Worm (Caenorhabditis elegans) whole organism, late embryonic: ENCODE data around the gene K06H6.2.

ENCODE experiments used
- K09A11.1 ChIP-seq: sonication (generic microtip); optimal IDR thresholded peaks from 2 replicates; lab custom pipeline; 2017; ENCODE audit warnings: antibody characterized with exemption, mild to moderate bottlenecking, missing genetic modification characterization, missing compliant biosample characterization; ENCODE audit not compliant: insufficient read depth
- T23F11.4 ChIP-seq: fragments of 200-800 bp; sonication (Bioruptor generic); optimal IDR thresholded peaks from 2 replicates; lab custom pipeline; 2018; ENCODE audit warnings: mild to moderate bottlenecking, missing genetic modification characterization, missing compliant biosample characterization
- Y22D7AL.16 ChIP-seq: sonication (generic microtip); optimal IDR thresholded peaks from 2 replicates; lab custom pipeline; 2016; ENCODE audit warnings: missing genetic modification characterization, missing compliant biosample characterization
- ahr-1 ChIP-seq: sonication (generic microtip); optimal IDR thresholded peaks from 2 replicates; lab custom pipeline; 2016; ENCODE audit warnings: missing genetic modification characterization, missing compliant biosample characterization
- ceh-18 ChIP-seq: sonication (generic microtip); optimal IDR thresholded peaks from 2 replicates; lab custom pipeline; 2016; ENCODE audit warnings: missing genetic modification characterization, missing compliant biosample characterization
- ceh-19 ChIP-seq: fragments of 200-800 bp; sonication (Bioruptor generic); optimal IDR thresholded peaks from 2 replicates; lab custom pipeline; 2018; ENCODE audit warnings: mild to moderate bottlenecking, missing genetic modification characterization, missing compliant biosample characterization
- ceh-22 ChIP-seq: sonication (generic microtip); optimal IDR thresholded peaks from 2 replicates; lab custom pipeline; 2017; ENCODE audit warnings: missing biosample characterization, missing genetic modification characterization
- ceh-9 ChIP-seq: sonication (generic microtip); optimal IDR thresholded peaks from 2 replicates; lab custom pipeline; 2016; ENCODE audit warnings: mild to moderate bottlenecking, missing genetic modification characterization, inconsistent platforms, missing compliant biosample characterization
- che-1 ChIP-seq: sonication (generic microtip); optimal IDR thresholded peaks from 2 replicates; lab custom pipeline; 2016; ENCODE audit warnings: mild to moderate bottlenecking, missing genetic modification characterization, missing compliant biosample characterization
- dve-1 ChIP-seq: sonication (generic microtip); optimal IDR thresholded peaks from 2 replicates; lab custom pipeline; 2017; ENCODE audit warnings: antibody characterized with exemption, mild to moderate bottlenecking, missing genetic modification characterization, missing compliant biosample characterization
- elt-4 ChIP-seq: sonication (generic microtip); optimal IDR thresholded peaks from 2 replicates; lab custom pipeline; 2016; ENCODE audit warnings: missing genetic modification characterization, missing compliant biosample characterization
- ets-4 ChIP-seq: sonication (generic microtip); optimal IDR thresholded peaks from 2 replicates; lab custom pipeline; 2016; ENCODE audit warnings: missing genetic modification characterization, missing compliant biosample characterization
- eyg-1 ChIP-seq: sonication (generic microtip); optimal IDR thresholded peaks from 2 replicates; lab custom pipeline; 2016; ENCODE audit warnings: missing genotype, missing genetic modification characterization, missing compliant biosample characterization
- fax-1 ChIP-seq: sonication (generic microtip); optimal IDR thresholded peaks from 2 replicates; lab custom pipeline; 2016; ENCODE audit warnings: missing genotype, missing genetic modification characterization, missing compliant biosample characterization
- gmeb-2 ChIP-seq: sonication (generic microtip); optimal IDR thresholded peaks from 2 replicates; lab custom pipeline; 2016; ENCODE audit warnings: missing genetic modification characterization, inconsistent platforms, missing compliant biosample characterization
- hlh-30 ChIP-seq: sonication (generic microtip); optimal IDR thresholded peaks from 2 replicates; lab custom pipeline; 2017; ENCODE audit warnings: antibody characterized with exemption, missing genetic modification characterization, missing compliant biosample characterization; ENCODE audit not compliant: insufficient read depth
- hlh-6 ChIP-seq: sonication (generic microtip); optimal IDR thresholded peaks from 2 replicates; lab custom pipeline; 2016; ENCODE audit warnings: missing genotype, missing genetic modification characterization, missing compliant biosample characterization
- hlh-8 ChIP-seq: sonication (generic microtip); optimal IDR thresholded peaks from 2 replicates; lab custom pipeline; 2016; ENCODE audit warnings: missing genotype, missing genetic modification characterization, missing compliant biosample characterization
- lim-6 ChIP-seq: sonication (generic microtip); optimal IDR thresholded peaks from 2 replicates; lab custom pipeline; 2016; ENCODE audit warnings: missing genetic modification characterization, missing compliant biosample characterization
- nhr-11 ChIP-seq: fragments of 150-350 bp; optimal IDR thresholded peaks from 2 replicates; lab custom pipeline; 2014; ENCODE audit warnings: missing biosample characterization, missing genetic modification characterization
- pha-4 ChIP-seq: fragments of 150-350 bp; optimal IDR thresholded peaks from 2 replicates; lab custom pipeline; 2018; ENCODE audit warnings: missing biosample characterization, missing genetic modification reagents, missing genetic modification characterization
- pqm-1 ChIP-seq: sonication (generic microtip); optimal IDR thresholded peaks from 2 replicates; lab custom pipeline; 2016; ENCODE audit warnings: missing genetic modification characterization, missing compliant biosample characterization
- pros-1 ChIP-seq: fragments of 150-350 bp; optimal IDR thresholded peaks from 2 replicates; lab custom pipeline; 2014; ENCODE audit warnings: missing biosample characterization, missing genetic modification reagents, missing genetic modification characterization
- sox-2 ChIP-seq: fragments of 200-800 bp; sonication (Bioruptor generic); IDR thresholded peaks from 2 replicates; pipeline ENCODE4 v1.3.6; 2022; ENCODE audit warnings: missing genetic modification reagents, missing genetic modification characterization, missing compliant biosample characterization
- syd-9 ChIP-seq: sonication (generic microtip); optimal IDR thresholded peaks from 2 replicates; lab custom pipeline; 2016; ENCODE audit warnings: mild to moderate bottlenecking, missing genetic modification characterization, moderate library complexity, missing compliant biosample characterization
- tbx-2 ChIP-seq: sonication (generic microtip); optimal IDR thresholded peaks from 2 replicates; lab custom pipeline; 2016; ENCODE audit warnings: missing genetic modification characterization, missing compliant biosample characterization
- tbx-7 ChIP-seq: sonication (generic microtip); optimal IDR thresholded peaks from 2 replicates; lab custom pipeline; 2016; ENCODE audit warnings: missing genotype, missing genetic modification characterization, missing compliant biosample characterization
- ztf-16 ChIP-seq: sonication (generic microtip); optimal IDR thresholded peaks from 2 replicates; lab custom pipeline; 2017; ENCODE audit warnings: missing genetic modification characterization, missing compliant biosample characterization

K06H6.2 gene

ce11 chrV:634855-635254, 49.3 kb downstream of the K06H6.2 start, which contains the start of gene F48G7.10:
Gene F48G7.10, minus strand, starts transcription at chrV:634955.
- TF ChIP-seq Y22D7AL.16 = no peak
- TF ChIP-seq ahr-1 (tag; lab: Kevin White, UChicago) = no peak
- TF ChIP-seq dve-1 = no peak
- TF ChIP-seq hlh-30 (tag; lab: Kevin White, UChicago) = no peak
- TF ChIP-seq ceh-19 = no peak
- TF ChIP-seq pros-1 (tag; lab: Kevin White, UChicago) = no peak
- no peak for TF ChIP-seq hlh-6 (tag; lab: Kevin White, UChicago)
- no peak for TF ChIP-seq nhr-11 (tag; lab: Kevin White, UChicago)
- no peak for TF ChIP-seq ceh-22 (tag; lab: Kevin White, UChicago)
- TF ChIP-seq tbx-2 (tag; lab: Kevin White, UChicago) = no peak
- no peak for TF ChIP-seq eyg-1 (tag; lab: Kevin White, UChicago)

DNA sequence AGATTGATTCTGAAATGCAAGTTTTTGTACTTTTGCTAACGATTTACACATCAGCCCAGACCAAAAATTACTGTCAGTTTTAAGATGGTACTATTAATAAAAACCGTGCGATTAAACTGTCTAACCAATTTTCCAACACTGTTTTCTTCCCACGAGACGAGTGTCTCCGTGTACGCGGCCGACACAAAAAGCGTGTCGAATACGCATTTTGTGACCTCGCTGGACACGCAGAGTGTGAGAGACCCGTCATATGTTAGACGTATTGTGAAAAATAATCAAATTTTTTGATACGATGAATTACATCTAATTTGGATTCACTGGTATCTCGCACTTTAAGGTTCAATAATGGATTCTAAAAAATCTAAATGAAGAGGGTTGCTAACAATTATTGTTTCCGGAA, 50.1 kb downstream of the K06H6.2 start:
- no peak for TF ChIP-seq ahr-1 (tag; lab: Kevin White, UChicago)
- TF ChIP-seq hlh-30 (tag; lab: Kevin White, UChicago) = peak; percentile 28
- TF ChIP-seq fax-1 (tag; lab: Kevin White, UChicago) = no peak

DNA sequence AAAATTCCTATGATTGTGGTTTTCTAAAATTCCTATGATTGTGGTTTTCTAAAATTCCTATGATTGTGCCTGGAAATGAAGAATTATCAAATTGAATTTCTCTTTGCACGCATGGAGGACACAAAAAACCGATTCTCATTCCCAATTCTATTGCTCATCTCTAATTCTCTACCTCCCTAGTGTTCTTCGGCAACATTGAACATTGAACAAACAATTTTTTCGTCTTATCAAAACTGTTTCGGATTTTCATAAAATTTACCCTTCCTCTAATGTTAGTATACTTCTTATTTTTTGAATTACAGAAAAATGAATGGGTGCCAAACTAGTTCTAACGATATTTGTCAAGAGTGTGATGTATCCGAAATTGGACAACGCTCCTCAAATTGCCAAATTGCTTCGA, 50.7 kb downstream of the K06H6.2 start, which contains the start of gene pals-31:
Gene pals-31, plus strand, starts transcription at position 301 of the 400 bp plus-strand sequence.
- TF ChIP-seq ceh-18 (tag; lab: Kevin White, UChicago) (no peak), pqm-1 (tag; lab: Kevin White, UChicago) (no peak), ceh-9 (tag; lab: Kevin White, UChicago) (no peak), sox-2 (GFP tag; lab: Robert Waterston, UW) (no peak), eyg-1 (tag; lab: Kevin White, UChicago) (no peak), T23F11.4 (no peak), tbx-7 (tag; lab: Kevin White, UChicago) (no peak), lim-6 (no peak), che-1 (tag; lab: Kevin White, UChicago) (no peak), hlh-8 (tag; lab: Kevin White, UChicago) (no peak), ztf-16 (tag; lab: Kevin White, UChicago) (no peak), syd-9 (tag; lab: Kevin White, UChicago) (no peak), pha-4 (tag; lab: Kevin White, UChicago) (no peak), ets-4 (tag; lab: Kevin White, UChicago) (no peak), gmeb-2 (tag; lab: Kevin White, UChicago) (no peak), elt-4 (no peak), dve-1 (no peak), K09A11.1 (tag; lab: Kevin White, UChicago) (no peak)
